Worm (Caenorhabditis elegans) whole organism, young adult: ENCODE measurements around the gene tag-293.
"Not testable (repeated sequence)": the region's sequence is repeated elsewhere in the genome, so short reads cannot be mapped to it uniquely, and the experiment has no call there.

Experiments used
- B0336.3 ChIP-seq: fragments of 200-800 bp; sonication (Bioruptor generic); IDR thresholded peaks from 2 replicates; pipeline ENCODE4 v1.3.6; 2022; ENCODE audit warnings: missing genetic modification characterization, missing compliant biosample characterization
- D2030.7 ChIP-seq: fragments of 200-800 bp; sonication (Bioruptor generic); IDR thresholded peaks from 2 replicates; pipeline ENCODE4 v1.3.6; 2022; ENCODE audit warnings: missing genetic modification reagents, missing genetic modification characterization, missing compliant biosample characterization
- F37B4.10 ChIP-seq: fragments of 200-800 bp; sonication (Bioruptor generic); IDR thresholded peaks from 2 replicates; pipeline ENCODE4 v1.3.6; 2022; ENCODE audit warnings: missing genetic modification characterization, missing compliant biosample characterization
- F39B2.1 ChIP-seq: fragments of 200-800 bp; sonication (Bioruptor generic); IDR thresholded peaks from 2 replicates; pipeline ENCODE4 v1.3.6; 2022; ENCODE audit warnings: missing genetic modification reagents, missing genetic modification characterization, missing compliant biosample characterization
- F55B11.4 ChIP-seq: sonication (generic microtip); optimal IDR thresholded peaks from 2 replicates; lab custom pipeline; 2016; ENCODE audit warnings: missing compliant biosample characterization, missing genetic modification characterization, borderline replicate concordance; ENCODE audit not compliant: insufficient read depth
- K12H6.12 ChIP-seq: fragments of 200-800 bp; sonication (Bioruptor generic); optimal IDR thresholded peaks from 2 replicates; lab custom pipeline; 2018; ENCODE audit warnings: mild to moderate bottlenecking, missing genetic modification characterization, missing compliant biosample characterization
- T07F8.4 ChIP-seq: sonication (generic microtip); optimal IDR thresholded peaks from 2 replicates; lab custom pipeline; 2016; ENCODE audit warnings: mild to moderate bottlenecking, missing genetic modification characterization, moderate library complexity, missing compliant biosample characterization
- Y53F4B.3 ChIP-seq: fragments of 200-800 bp; sonication (Bioruptor generic); IDR thresholded peaks from 2 replicates; pipeline ENCODE4 v1.3.6; 2022; ENCODE audit warnings: missing genetic modification reagents, missing genetic modification characterization, missing compliant biosample characterization
- Y67H2A.10 ChIP-seq: fragments of 200-800 bp; sonication (Bioruptor generic); conservative IDR thresholded peaks from 2 replicates; pipeline ENCODE4 v1.3.6; 2022; ENCODE audit warnings: missing genetic modification reagents, missing genetic modification characterization, missing compliant biosample characterization
- attf-3 ChIP-seq: fragments of 200-800 bp; sonication (Bioruptor generic); conservative IDR thresholded peaks from 2 replicates; pipeline ENCODE4 v1.3.6; 2022; ENCODE audit warnings: missing genetic modification reagents, missing genetic modification characterization, missing compliant biosample characterization
- attf-5 ChIP-seq: fragments of 200-800 bp; sonication (Bioruptor generic); optimal IDR thresholded peaks from 2 replicates; lab custom pipeline; 2018; ENCODE audit warnings: mild to moderate bottlenecking, missing genetic modification characterization, missing compliant biosample characterization
- attf-6 ChIP-seq: fragments of 200-800 bp; sonication (Bioruptor generic); IDR thresholded peaks from 2 replicates; pipeline ENCODE4 v1.3.6; 2022; ENCODE audit warnings: missing genetic modification reagents, missing genetic modification characterization, missing compliant biosample characterization
- bed-2 ChIP-seq: fragments of 200-800 bp; sonication (Bioruptor generic); IDR thresholded peaks from 2 replicates; pipeline ENCODE4 v1.3.6; 2022; ENCODE audit warnings: missing genetic modification reagents, missing genetic modification characterization, missing compliant biosample characterization
- cebp-1 ChIP-seq, 2 experiments: fragments of 200-800 bp in 1 of 2; sonication (Bioruptor generic) in 1 of 2; sonication (generic microtip) in 1 of 2; IDR thresholded peaks in 1 of 2; optimal IDR thresholded peaks in 1 of 2; 2 replicates each; pipeline versions ENCODE4 v1.3.6 to Lab custom; 2017 to 2022; ENCODE audit warnings: missing compliant biosample characterization in 2 of 2, missing genetic modification characterization in 2 of 2, mild to moderate bottlenecking in 1 of 2, missing genetic modification reagents in 1 of 2, moderate library complexity in 1 of 2
- ceh-100 ChIP-seq: fragments of 200-800 bp; sonication (Bioruptor generic); IDR thresholded peaks from 2 replicates; pipeline ENCODE4 v1.3.6; 2022; ENCODE audit warnings: missing genetic modification reagents, missing genetic modification characterization, missing compliant biosample characterization
- ceh-79 ChIP-seq: sonication (generic microtip); optimal IDR thresholded peaks from 2 replicates; lab custom pipeline; 2017; ENCODE audit warnings: mild to moderate bottlenecking, missing genetic modification characterization, missing compliant biosample characterization
- dpl-1 ChIP-seq: fragments of 150-350 bp; optimal IDR thresholded peaks from 2 replicates; lab custom pipeline; 2014; ENCODE audit warnings: missing biosample characterization, missing genetic modification reagents, missing genetic modification characterization
- efl-1 ChIP-seq: fragments of 150-350 bp; optimal IDR thresholded peaks from 2 replicates; lab custom pipeline; 2014; ENCODE audit warnings: missing biosample characterization, missing genetic modification reagents, missing genetic modification characterization
- gei-17 ChIP-seq: fragments of 200-800 bp; sonication (Bioruptor generic); optimal IDR thresholded peaks from 2 replicates; lab custom pipeline; 2018; ENCODE audit warnings: mild to moderate bottlenecking, missing genetic modification characterization, missing compliant biosample characterization
- hlh-12 ChIP-seq: sonication (generic microtip); optimal IDR thresholded peaks from 2 replicates; lab custom pipeline; 2016; ENCODE audit warnings: missing genetic modification characterization, missing compliant biosample characterization
- hmg-1.2 ChIP-seq: fragments of 200-800 bp; sonication (Bioruptor generic); IDR thresholded peaks from 2 replicates; pipeline ENCODE4 v1.3.6; 2022; ENCODE audit warnings: missing genetic modification reagents, missing genetic modification characterization, missing compliant biosample characterization
- lag-1 ChIP-seq: fragments of 200-800 bp; sonication (Bioruptor generic); IDR thresholded peaks from 2 replicates; pipeline ENCODE4 v1.3.6; 2022; ENCODE audit warnings: missing genetic modification reagents, missing genetic modification characterization, missing compliant biosample characterization
- let-607 ChIP-seq, 2 experiments: fragments of 200-800 bp in 1 of 2; sonication (Bioruptor generic) in 1 of 2; sonication (generic microtip) in 1 of 2; optimal IDR thresholded peaks; 2 replicates each; lab custom pipeline; 2016 to 2018; ENCODE audit warnings: mild to moderate bottlenecking in 2 of 2, missing compliant biosample characterization in 2 of 2, missing genetic modification characterization in 2 of 2, moderate library complexity in 2 of 2, missing genotype in 1 of 2
- lin-35 ChIP-seq, 3 experiments: fragments of 150-350 bp in 2 of 3; sonication (generic microtip) in 1 of 3; optimal IDR thresholded peaks; 2 replicates each; lab custom pipeline; 2014 to 2018; ENCODE audit warnings: missing biosample characterization in 3 of 3, missing genetic modification characterization in 3 of 3, missing genetic modification reagents in 3 of 3
- mcd-1 ChIP-seq: fragments of 200-800 bp; sonication (Bioruptor generic); IDR thresholded peaks from 2 replicates; pipeline ENCODE4 v1.3.6; 2022; ENCODE audit warnings: missing genetic modification reagents, missing genetic modification characterization, missing compliant biosample characterization
- mxl-1 ChIP-seq: sonication (generic microtip); optimal IDR thresholded peaks from 2 replicates; lab custom pipeline; 2016; ENCODE audit warnings: missing genetic modification characterization, missing compliant biosample characterization
- nfyb-1 ChIP-seq: fragments of 200-800 bp; sonication (Bioruptor generic); IDR thresholded peaks from 2 replicates; pipeline ENCODE4 v1.3.6; 2022; ENCODE audit warnings: missing genetic modification reagents, missing genetic modification characterization, missing compliant biosample characterization
- rcor-1 ChIP-seq: fragments of 200-800 bp; sonication (Bioruptor generic); IDR thresholded peaks from 2 replicates; pipeline ENCODE4 v1.3.6; 2022; ENCODE audit warnings: missing genetic modification reagents, missing genetic modification characterization, missing compliant biosample characterization
- somi-1 ChIP-seq: fragments of 200-800 bp; sonication (Bioruptor generic); optimal IDR thresholded peaks from 2 replicates; lab custom pipeline; 2018; ENCODE audit warnings: mild to moderate bottlenecking, missing genetic modification characterization, missing compliant biosample characterization
- tbp1 ChIP-seq: fragments of 200-800 bp; sonication (Bioruptor generic); optimal IDR thresholded peaks from 2 replicates; lab custom pipeline; 2018; ENCODE audit warnings: mild to moderate bottlenecking, missing genetic modification characterization, missing compliant biosample characterization
- tlf-1 ChIP-seq: fragments of 200-800 bp; sonication (Bioruptor generic); optimal IDR thresholded peaks from 2 replicates; lab custom pipeline; 2018; ENCODE audit warnings: mild to moderate bottlenecking, missing genetic modification characterization, missing compliant biosample characterization
- unc-130 ChIP-seq: sonication (generic microtip); optimal IDR thresholded peaks from 2 replicates; lab custom pipeline; 2016; ENCODE audit warnings: missing genetic modification reagents, missing genetic modification characterization, missing compliant biosample characterization
- ztf-26 ChIP-seq: sonication (generic microtip); optimal IDR thresholded peaks from 2 replicates; lab custom pipeline; 2017; ENCODE audit warnings: missing genetic modification characterization, missing compliant biosample characterization
- ztf-28 ChIP-seq: fragments of 200-800 bp; sonication (Bioruptor generic); IDR thresholded peaks from 2 replicates; pipeline ENCODE4 v1.3.6; 2022; ENCODE audit warnings: missing genetic modification reagents, missing genetic modification characterization, missing compliant biosample characterization

Gene tag-293

DNA sequence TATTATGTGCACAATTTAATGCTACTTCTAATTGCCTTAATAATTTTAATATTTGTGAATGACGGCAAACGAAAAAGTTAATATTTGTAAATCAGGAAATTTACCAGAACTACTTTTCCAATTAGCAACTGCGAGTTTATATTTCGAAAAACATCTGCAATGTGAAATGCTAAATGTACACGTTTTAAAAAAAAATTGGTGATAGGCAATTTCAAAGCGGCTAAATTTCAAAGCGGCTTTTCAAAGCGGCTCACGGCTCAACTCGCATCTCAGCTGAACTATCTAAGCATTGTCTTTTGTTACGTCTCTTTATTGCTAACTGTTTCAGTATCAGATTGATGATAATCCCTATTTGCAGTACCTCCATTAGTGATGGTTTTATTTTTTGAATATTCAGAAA, 15.5 kb downstream of the tag-293 start, which contains the start of gene srh-187:
srh-187 (minus strand) TSS at position 101 of the 400 bp plus-strand sequence.
- TF ChIP-seq mcd-1 (no peak), tlf-1 (no peak), hlh-12 (tag; lab: Kevin White, UChicago) (no peak), lag-1 (GFP tag; lab: Robert Waterston, UW) (no peak), attf-6 (no peak), F39B2.1 (GFP tag; lab: Robert Waterston, UW) (no peak), Y67H2A.10 (GFP tag; lab: Robert Waterston, UW) (no peak), F55B11.4 (no peak), nfyb-1 (no peak), ztf-28 (GFP tag; lab: Robert Waterston, UW) (no peak), F37B4.10 (GFP tag; lab: Robert Waterston, UW) (no peak), let-607 (tag; optimal IDR thresholded peaks at IDR 0.05; lab: Kevin White, UChicago) (no peak), attf-5 (GFP tag; lab: Kevin White, UChicago) (no peak), ceh-79 (no peak), bed-2 (GFP tag; lab: Robert Waterston, UW) (no peak), T07F8.4 (tag; lab: Kevin White, UChicago) (no peak), lin-35 (GFP tag; optimal IDR thresholded peaks at IDR 0.05; lab: Kevin White, UChicago) (no peak), attf-3 (GFP tag; lab: Robert Waterston, UW) (no peak), mxl-1 (tag; lab: Kevin White, UChicago) (no peak), dpl-1 (GFP tag; lab: Kevin White, UChicago) (no peak)

DNA sequence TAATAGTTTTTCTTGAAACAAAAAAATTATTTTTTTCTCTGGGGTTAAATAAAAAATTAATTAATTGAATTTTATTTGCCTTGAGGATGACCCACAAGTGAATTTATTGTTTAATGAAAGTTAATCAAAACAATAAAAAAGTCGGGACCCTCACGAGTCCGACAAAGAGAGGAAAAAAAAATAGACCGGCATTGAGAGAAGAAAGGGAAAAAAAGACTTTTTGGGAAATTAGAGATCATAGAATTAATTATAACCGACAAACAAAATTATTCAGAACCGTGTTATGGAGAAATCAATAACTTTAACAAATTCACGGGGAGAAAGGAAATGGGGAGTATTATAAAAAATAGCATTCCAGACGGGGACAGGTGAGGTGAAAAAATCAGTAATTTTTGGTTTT, 18.1 kb downstream of the tag-293 start, which contains the start of gene F10G2.7:
F10G2.7 (minus strand) TSS at position 101 of the 400 bp plus-strand sequence.
- not testable (repeated sequence) for TF ChIP-seq ztf-26 (tag; lab: Kevin White, UChicago); tbp1; gei-17 (GFP tag; lab: Kevin White, UChicago)

DNA sequence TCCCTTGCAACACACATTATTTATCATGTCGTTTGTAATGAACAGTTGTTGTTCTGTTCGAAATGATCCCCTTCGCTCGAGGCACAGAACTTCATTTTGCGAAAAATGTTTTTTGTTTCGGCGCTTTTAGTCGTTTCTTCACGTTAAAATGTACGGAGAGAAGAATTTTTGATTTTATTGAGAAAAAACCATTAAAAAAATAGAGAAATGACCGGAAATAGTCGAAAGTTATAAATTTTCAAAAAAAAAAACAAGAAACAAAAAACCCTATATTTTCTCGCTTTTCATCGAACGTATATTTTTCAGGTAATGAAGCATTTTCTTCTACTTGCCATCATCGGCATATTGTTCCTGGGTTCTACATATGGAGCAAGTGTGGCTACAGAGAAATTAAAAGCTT, 23.1 kb downstream of the tag-293 start, which contains the start of gene F10G2.1:
F10G2.1 (plus strand) TSS at position 301 of the 400 bp plus-strand sequence.
- TF ChIP-seq somi-1 (no peak), T07F8.4 (tag; lab: Kevin White, UChicago) (no peak), Y53F4B.3 (no peak), mxl-1 (tag; lab: Kevin White, UChicago) (no peak), ztf-28 (GFP tag; lab: Robert Waterston, UW) (no peak), cebp-1 (GFP tag; IDR thresholded peaks at IDR 0.05; lab: Robert Waterston, UW) (no peak), cebp-1 (tag; optimal IDR thresholded peaks at IDR 0.05; lab: Kevin White, UChicago) (no peak), ceh-100 (GFP tag; lab: Robert Waterston, UW) (no peak), B0336.3 (no peak)

DNA sequence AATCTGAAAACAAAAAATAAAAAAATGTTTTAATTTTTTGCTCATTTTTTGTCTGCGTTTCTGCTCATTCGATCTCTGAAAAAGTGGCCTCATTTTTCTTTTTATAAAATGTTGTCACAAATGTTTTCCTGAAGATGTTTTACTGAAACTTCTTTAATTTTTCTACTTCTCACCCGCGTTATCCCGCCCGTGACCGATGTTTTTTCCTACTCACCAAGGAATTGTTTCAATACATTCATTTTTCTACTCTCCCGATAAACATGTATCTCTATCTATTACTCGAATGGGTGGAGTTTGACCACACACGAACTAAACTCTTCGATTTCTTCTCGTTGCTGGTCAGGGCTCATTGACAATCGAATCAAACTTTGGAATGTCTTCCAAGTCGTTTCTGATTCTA, 24.5 kb downstream of the tag-293 start, which contains the start of gene F10G2.2:
F10G2.2 (plus strand) TSS at position 301 of the 400 bp plus-strand sequence.
- TF ChIP-seq unc-130 (GFP tag; lab: Kevin White, UChicago) (no peak), K12H6.12 (tag; lab: Kevin White, UChicago) (no peak), dpl-1 (GFP tag; lab: Kevin White, UChicago) (no peak), tbp1 (no peak), attf-3 (GFP tag; lab: Robert Waterston, UW) (no peak), rcor-1 (no peak), efl-1 (GFP tag; lab: Kevin White, UChicago) (no peak), hmg-1.2 (GFP tag; lab: Robert Waterston, UW) (no peak), D2030.7 (GFP tag; lab: Robert Waterston, UW) (no peak)
- TF ChIP-seq, all 124 proteins: peak for 0
